Worm (Caenorhabditis elegans): ENCODE results near the gene Y37D8A.29.

Gene Y37D8A.29

ce11 chrIII:12885153-12885552, 6.3 kb downstream of the Y37D8A.29 start:
- TF ChIP-seq saeg-2 (GFP tag; IDR thresholded peaks at IDR 0.05) (no peak), set-16 (GFP tag; IDR thresholded peaks at IDR 0.05) (peak; percentile 19; the same call in 1 of the 2 replicates)

- TF ChIP-seq lir-3 (tag; optimal IDR thresholded peaks at IDR 0.05) (no peak), F10B5.3 (tag; optimal IDR thresholded peaks at IDR 0.05) (no peak), mep-1 (tag; optimal IDR thresholded peaks at IDR 0.05) (no peak), Y75B8A.6 (GFP tag; IDR thresholded peaks at IDR 0.05) (0 out of 2 replicates have a peak, but pooled peaks have one; percentile 6)
Observed at ce11 chrIII:12880704-12881103, 10.8 kb downstream of the Y37D8A.29 start.

ce11 chrIII:12877527-12878234, 13.8 kb downstream of the Y37D8A.29 start, which contains the start of the genes cec-7 and enu-3.5:
cec-7 (minus strand) TSS chrIII:12877577.
enu-3.5 (plus strand) TSS chrIII:12878196.
- TF ChIP-seq dmd-6 (GFP tag; IDR thresholded peaks at IDR 0.05) (0 out of 2 replicates have a peak, but pooled peaks have one; percentile 8), Y48G9A.11 (GFP tag; IDR thresholded peaks at IDR 0.05) (peak; percentile 62; the same call in 1 of the 2 replicates), aha-1 (tag) (peak; percentile 23), lin-29 (GFP tag; IDR thresholded peaks at IDR 0.05) (no peak), mes-2 (tag; optimal IDR thresholded peaks at IDR 0.05; ENCODE audit: poor library complexity, severe bottlenecking) (peak; percentile 4), hmg-1.1 (GFP tag; IDR thresholded peaks at IDR 0.05) (no peak), lin-38 (GFP tag; IDR thresholded peaks at IDR 0.05) (peak; percentile 36; the same call in 1 of the 2 replicates), lir-3 (tag; optimal IDR thresholded peaks at IDR 0.05) (no peak), lin-1 (GFP tag; IDR thresholded peaks at IDR 0.05) (no peak), skn-1 (tag; optimal IDR thresholded peaks at IDR 0.05) (no peak), nhr-48 (tag; optimal IDR thresholded peaks at IDR 0.05) (no peak), T26A8.4 (GFP tag; IDR thresholded peaks at IDR 0.05) (no peak)

ce11 chrIII:12875653-12876052, 15.8 kb downstream of the Y37D8A.29 start:
- peak; percentile 50 for TF ChIP-seq lin-38 (GFP tag; IDR thresholded peaks at IDR 0.05)
- TF ChIP-seq nhr-237 (tag; optimal IDR thresholded peaks at IDR 0.05) = no peak
- no peak for TF ChIP-seq ceh-82 (tag; optimal IDR thresholded peaks at IDR 0.05)
- no peak for TF ChIP-seq hmg-1.1 (GFP tag; IDR thresholded peaks at IDR 0.05)
- TF ChIP-seq vab-7 (GFP tag; IDR thresholded peaks at IDR 0.05) = no peak
- TF ChIP-seq nhr-77 (tag; optimal IDR thresholded peaks at IDR 0.05) = no peak
- no peak for TF ChIP-seq nhr-10 (tag; optimal IDR thresholded peaks at IDR 0.05)
- peak; percentile 15 for TF ChIP-seq lin-13 (GFP tag; optimal IDR thresholded peaks at IDR 0.05)
- TF ChIP-seq unc-130 (GFP tag; optimal IDR thresholded peaks at IDR 0.05) = peak; percentile 37
- TF ChIP-seq php-3 (GFP tag; IDR thresholded peaks at IDR 0.05) = no peak
- TF ChIP-seq nhr-11 (tag; optimal IDR thresholded peaks at IDR 0.05) = no peak
- no peak for TF ChIP-seq zip-11 (GFP tag; IDR thresholded peaks at IDR 0.05)
- peak in 1 of 2 experiments; percentile 5 for TF ChIP-seq lsy-2 (tag; optimal IDR thresholded peaks at IDR 0.05)
- no peak for TF ChIP-seq F49E8.2 (tag; optimal IDR thresholded peaks at IDR 0.05; ENCODE audit: borderline replicate concordance)

ce11 chrIII:12874606-12875066, 16.8 kb downstream of the Y37D8A.29 start, which contains the start of the genes mrg-1 and spcs-2:
mrg-1 (minus strand) TSS chrIII:12874656.
spcs-2 (plus strand) TSS chrIII:12875031.
- TF ChIP-seq vab-7 (GFP tag; IDR thresholded peaks at IDR 0.05) (peak; percentile 79), lin-38 (GFP tag; IDR thresholded peaks at IDR 0.05) (peak; percentile 88), tra-1 (GFP tag; IDR thresholded peaks at IDR 0.05) (no peak), dmd-6 (GFP tag; IDR thresholded peaks at IDR 0.05) (peak; percentile 48), nhr-6 (tag; optimal IDR thresholded peaks at IDR 0.05) (peak; percentile 74), R02D3.7 (tag; optimal IDR thresholded peaks at IDR 0.05) (peak; percentile 3), rbr-2 (tag; optimal IDR thresholded peaks at IDR 0.05) (peak; percentile 87), F37D6.2 (tag; optimal IDR thresholded peaks at IDR 0.05) (peak; percentile 71), ztf-11 (tag; optimal IDR thresholded peaks at IDR 0.05) (no peak), egl-43 (GFP tag; IDR thresholded peaks at IDR 0.05) (peak; percentile 72; the same call in 1 of the 2 replicates), lin-39 (tag; optimal IDR thresholded peaks at IDR 0.05) (no peak), mxl-3 (GFP tag; optimal IDR thresholded peaks at IDR 0.05) (no peak), zfp-3 (GFP tag; conservative IDR thresholded peaks at IDR 0.05) (0 out of 2 replicates have a peak, but pooled peaks have one; percentile 35), F26F4.8 (GFP tag; conservative IDR thresholded peaks at IDR 0.05) (no peak), hlh-11 (tag; optimal IDR thresholded peaks at IDR 0.05) (peak; percentile 70), nhr-10 (tag; optimal IDR thresholded peaks at IDR 0.05) (no peak), hlh-30 (tag; optimal IDR thresholded peaks at IDR 0.05; ENCODE audit: insufficient read depth) (peak; percentile 77), lim-7 (GFP tag; IDR thresholded peaks at IDR 0.05) (0 out of 2 replicates have a peak, but pooled peaks have one; percentile 52)
